Worm (Caenorhabditis elegans) whole organism, early embryonic: ENCODE data around the gene fbxa-62.
"Not testable (repeated sequence)": the region's sequence is repeated elsewhere in the genome, so short reads cannot be mapped to it uniquely, and the experiment has no call there.

Source experiments
- B0310.2 ChIP-seq: sonication (generic microtip); optimal IDR thresholded peaks from 2 replicates; lab custom pipeline; 2016; ENCODE audit warnings: mild to moderate bottlenecking, missing genetic modification characterization, missing compliant biosample characterization
- F13C5.2 ChIP-seq: sonication (generic microtip); optimal IDR thresholded peaks from 2 replicates; lab custom pipeline; 2017; ENCODE audit warnings: mild to moderate bottlenecking, missing genetic modification characterization, inconsistent platforms, missing compliant biosample characterization
- aly-1 ChIP-seq: sonication (generic microtip); optimal IDR thresholded peaks from 2 replicates; lab custom pipeline; 2016; ENCODE audit warnings: missing genetic modification characterization, missing compliant biosample characterization
- ama-1 ChIP-seq: fragments of 150-350 bp; optimal IDR thresholded peaks from 2 replicates; lab custom pipeline; 2014
- ceh-13 ChIP-seq: fragments of 200-800 bp; sonication (Bioruptor generic); optimal IDR thresholded peaks from 2 replicates; lab custom pipeline; 2018; ENCODE audit warnings: mild to moderate bottlenecking, missing genetic modification characterization, missing compliant biosample characterization
- ceh-36 ChIP-seq: sonication (generic microtip); optimal IDR thresholded peaks from 2 replicates; lab custom pipeline; 2016; ENCODE audit warnings: missing genetic modification characterization, inconsistent platforms, missing compliant biosample characterization
- ets-7 ChIP-seq: sonication (generic microtip); optimal IDR thresholded peaks from 2 replicates; lab custom pipeline; 2016; ENCODE audit warnings: missing genotype, missing genetic modification characterization, missing compliant biosample characterization
- flt-1 ChIP-seq: fragments of 200-800 bp; sonication (Bioruptor generic); IDR thresholded peaks from 2 replicates; pipeline ENCODE4 v1.3.6; 2022; ENCODE audit warnings: missing genetic modification characterization, missing compliant biosample characterization
- hmbx-1 ChIP-seq: sonication (generic microtip); optimal IDR thresholded peaks from 2 replicates; lab custom pipeline; 2016; ENCODE audit warnings: mild to moderate bottlenecking, missing genetic modification characterization, missing compliant biosample characterization
- hmg-4 ChIP-seq: fragments of 200-800 bp; sonication (Bioruptor generic); optimal IDR thresholded peaks from 2 replicates; lab custom pipeline; 2018; ENCODE audit warnings: mild to moderate bottlenecking, missing genetic modification characterization, missing compliant biosample characterization
- hnd-1 ChIP-seq: sonication (generic microtip); optimal IDR thresholded peaks from 2 replicates; lab custom pipeline; 2016; ENCODE audit warnings: missing genetic modification characterization, missing compliant biosample characterization
- pes-1 ChIP-seq: fragments of 200-800 bp; sonication (Bioruptor generic); IDR thresholded peaks from 2 replicates; pipeline ENCODE4 v1.3.6; 2022; ENCODE audit warnings: missing genetic modification reagents, missing genetic modification characterization, missing compliant biosample characterization
- scrt-1 ChIP-seq: fragments of 200-800 bp; sonication (Bioruptor generic); IDR thresholded peaks from 2 replicates; pipeline ENCODE4 v1.3.6; 2022; ENCODE audit warnings: missing genetic modification characterization, missing compliant biosample characterization
- sea-1 ChIP-seq: fragments of 200-800 bp; sonication (Bioruptor generic); conservative IDR thresholded peaks from 2 replicates; pipeline ENCODE4 v1.3.6; 2022; ENCODE audit warnings: missing genetic modification characterization, missing compliant biosample characterization
- tbx-11 ChIP-seq: fragments of 200-800 bp; sonication (Bioruptor generic); IDR thresholded peaks from 2 replicates; pipeline ENCODE4 v1.3.6; 2022; ENCODE audit warnings: missing genetic modification characterization, missing compliant biosample characterization
- tbx-37 ChIP-seq: fragments of 200-800 bp; sonication (Bioruptor generic); conservative IDR thresholded peaks from 2 replicates; pipeline ENCODE4 v1.3.6; 2022; ENCODE audit warnings: missing genetic modification reagents, missing genetic modification characterization, missing compliant biosample characterization
- tra-4 ChIP-seq: sonication (generic microtip); optimal IDR thresholded peaks from 2 replicates; lab custom pipeline; 2017; ENCODE audit warnings: missing genetic modification characterization, missing compliant biosample characterization

The fbxa-62 gene

ce11 chrIII:2261353-2261752 lies 33.8 kb downstream of the fbxa-62 start, which contains the start of gene fbxa-42:
Gene fbxa-42, minus strand, starts transcription at chrIII:2261453.
- not testable (repeated sequence) for TF ChIP-seq ets-7 (tag; lab: Kevin White, UChicago); scrt-1 (GFP tag; lab: Robert Waterston, UW); tbx-37 (GFP tag; lab: Robert Waterston, UW)

DNA sequence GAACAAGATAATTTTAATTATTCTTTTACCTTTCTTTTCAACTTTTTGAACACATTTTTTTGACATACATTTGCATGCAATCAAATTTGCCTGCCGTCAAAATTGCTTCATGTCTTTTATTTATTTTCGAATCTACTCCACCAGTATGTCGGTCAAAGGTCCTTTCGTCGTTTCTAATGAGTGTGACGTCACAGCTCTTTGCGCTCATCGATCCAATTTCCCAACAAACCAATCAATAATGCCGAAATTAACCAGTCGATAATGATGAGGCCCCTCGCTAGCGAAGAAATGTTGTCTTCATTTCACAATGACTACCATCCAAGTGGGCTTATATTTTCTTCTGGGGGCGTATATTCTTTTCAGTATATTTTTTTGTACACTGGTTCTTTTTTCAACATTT lies 35.4 kb downstream of the fbxa-62 start, which contains the start of gene Y54F10BM.6:
Y54F10BM.6 (plus strand) TSS at position 301 of the 400 bp plus-strand sequence.
- TF ChIP-seq flt-1 (GFP tag; lab: Robert Waterston, UW) (no peak), hmg-4 (GFP tag; lab: Kevin White, UChicago) (no peak), hnd-1 (tag; lab: Kevin White, UChicago) (no peak)

ce11 chrIII:2265986-2266701 lies 38.6 kb downstream of the fbxa-62 start, which contains the start of gene fbxa-9:
Gene fbxa-9, plus strand, starts transcription at chrIII:2266651.
- TF ChIP-seq F13C5.2 (tag; lab: Kevin White, UChicago) (no peak), ets-7 (tag; lab: Kevin White, UChicago) (no peak), tbx-37 (GFP tag; lab: Robert Waterston, UW) (no peak), ama-1 (lab: Kevin White, UChicago) (no peak), pes-1 (no peak), ceh-13 (no peak)

DNA sequence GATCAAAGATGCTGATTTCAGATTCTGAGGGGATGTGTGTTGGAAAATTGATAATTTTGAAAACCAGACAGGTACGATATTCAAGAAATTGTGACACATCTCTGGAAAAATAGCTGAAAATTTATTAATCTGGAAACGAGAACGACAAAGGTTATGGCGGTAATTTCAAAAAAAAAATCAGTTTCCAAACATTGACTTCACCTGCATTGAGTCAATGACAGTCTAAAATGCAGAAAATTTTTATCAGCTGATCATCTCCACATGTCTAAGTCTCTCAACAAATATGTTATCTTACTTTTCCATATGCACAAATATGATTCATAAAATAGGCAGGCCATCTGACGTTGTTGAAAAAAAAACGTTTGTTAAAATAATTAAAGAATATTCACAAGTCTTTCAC lies 44.6 kb downstream of the fbxa-62 start, which contains the start of gene fbxa-48:
fbxa-48 (minus strand) TSS at position 101 of the 400 bp plus-strand sequence.
- no peak for TF ChIP-seq ceh-13
- TF ChIP-seq ceh-36: no peak
- no peak for TF ChIP-seq hnd-1 (tag; lab: Kevin White, UChicago)
- TF ChIP-seq tbx-37 (GFP tag; lab: Robert Waterston, UW): no peak
- no peak for TF ChIP-seq scrt-1 (GFP tag; lab: Robert Waterston, UW)
- no peak for TF ChIP-seq tbx-11 (GFP tag; lab: Robert Waterston, UW)
- TF ChIP-seq aly-1 (tag; lab: Kevin White, UChicago): no peak
- no peak for TF ChIP-seq hmg-4 (GFP tag; lab: Kevin White, UChicago)
- TF ChIP-seq flt-1 (GFP tag; lab: Robert Waterston, UW): no peak
- no peak for TF ChIP-seq ets-7 (tag; lab: Kevin White, UChicago)

DNA sequence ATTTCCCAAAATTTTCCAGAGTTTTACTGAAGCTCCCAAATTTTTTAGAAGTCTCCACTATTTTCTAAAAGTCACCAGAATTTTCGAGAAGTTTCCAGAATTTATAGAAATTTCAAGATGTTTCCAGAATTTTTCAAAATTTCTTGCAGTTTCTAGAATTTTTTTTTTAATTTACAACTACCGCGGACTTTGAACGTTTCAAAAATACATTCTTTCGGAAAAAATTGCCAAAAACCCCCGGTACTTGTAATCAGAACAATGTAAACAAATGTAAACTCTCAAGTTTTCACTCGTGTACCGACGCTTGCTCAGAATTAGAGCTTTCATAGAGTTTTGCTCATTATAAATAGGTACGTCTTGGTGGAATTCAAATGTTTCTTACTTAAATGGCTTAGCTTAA lies 45.2 kb downstream of the fbxa-62 start, which contains the start of gene fbxa-39:
fbxa-39 (plus strand) TSS at position 301 of the 400 bp plus-strand sequence.
- TF ChIP-seq tbx-37 (GFP tag; lab: Robert Waterston, UW) (no peak), B0310.2 (tag; lab: Kevin White, UChicago) (no peak), hmg-4 (GFP tag; lab: Kevin White, UChicago) (no peak), ceh-36 (no peak), pes-1 (no peak), ama-1 (lab: Kevin White, UChicago) (no peak), ets-7 (tag; lab: Kevin White, UChicago) (no peak), hnd-1 (tag; lab: Kevin White, UChicago) (no peak), aly-1 (tag; lab: Kevin White, UChicago) (no peak), flt-1 (GFP tag; lab: Robert Waterston, UW) (no peak), hmbx-1 (tag; lab: Kevin White, UChicago) (no peak), F13C5.2 (tag; lab: Kevin White, UChicago) (no peak), tra-4 (tag; lab: Kevin White, UChicago) (no peak), scrt-1 (GFP tag; lab: Robert Waterston, UW) (no peak), ceh-13 (no peak), sea-1 (GFP tag; lab: Robert Waterston, UW) (no peak), tbx-11 (GFP tag; lab: Robert Waterston, UW) (no peak)

DNA sequence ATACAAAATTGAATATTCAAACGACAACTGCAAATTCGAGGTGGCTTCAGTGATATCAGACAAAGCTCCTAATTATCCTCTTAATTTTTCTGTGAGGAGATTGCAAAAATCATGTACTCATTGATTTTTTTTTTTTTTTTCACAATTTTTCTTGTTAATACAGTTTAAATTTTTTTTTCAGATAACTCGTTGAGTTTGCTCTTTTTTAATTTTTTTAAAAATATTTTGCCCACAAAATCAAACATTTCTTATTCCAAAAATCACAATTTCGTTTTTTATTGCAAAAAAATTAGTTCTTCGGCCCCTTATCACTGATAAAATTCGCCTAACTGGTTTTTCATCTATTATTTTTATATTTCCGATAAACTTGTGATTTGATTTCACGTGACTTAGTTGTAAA lies 49.3 kb downstream of the fbxa-62 start, which contains the start of gene Y54F10BM.21:
Y54F10BM.21 (plus strand) TSS at position 301 of the 400 bp plus-strand sequence.
- TF ChIP-seq hmbx-1 (tag; lab: Kevin White, UChicago): no peak
- no peak for TF ChIP-seq B0310.2 (tag; lab: Kevin White, UChicago)
- no peak for TF ChIP-seq aly-1 (tag; lab: Kevin White, UChicago)
- TF ChIP-seq tbx-37 (GFP tag; lab: Robert Waterston, UW): no peak
- no peak for TF ChIP-seq pes-1
- TF ChIP-seq tra-4 (tag; lab: Kevin White, UChicago): no peak
- TF ChIP-seq scrt-1 (GFP tag; lab: Robert Waterston, UW): no peak
- no peak for TF ChIP-seq tbx-11 (GFP tag; lab: Robert Waterston, UW)
- no peak for TF ChIP-seq ceh-13
- TF ChIP-seq sea-1 (GFP tag; lab: Robert Waterston, UW): no peak
- no peak for TF ChIP-seq flt-1 (GFP tag; lab: Robert Waterston, UW)
- no peak for TF ChIP-seq ceh-36
- TF ChIP-seq ets-7 (tag; lab: Kevin White, UChicago): no peak
- TF ChIP-seq hnd-1 (tag; lab: Kevin White, UChicago): no peak
